Worm (Caenorhabditis elegans) whole organism, L1 larva: ENCODE results near the gene Y73C8C.8.

Experiments used
- aha-1 ChIP-seq: fragments of 150-350 bp; optimal IDR thresholded peaks from 2 replicates; lab custom pipeline; 2014; ENCODE audit warnings: missing biosample characterization, missing genetic modification characterization
- blmp-1 ChIP-seq: fragments of 150-350 bp; optimal IDR thresholded peaks from 2 replicates; lab custom pipeline; 2014; ENCODE audit warnings: missing biosample characterization, missing genetic modification characterization
- ceh-63 ChIP-seq: fragments of 200-800 bp; sonication (Bioruptor generic); optimal IDR thresholded peaks from 2 replicates; lab custom pipeline; 2018; ENCODE audit warnings: mild to moderate bottlenecking, missing genetic modification characterization, missing compliant biosample characterization
- ceh-8 ChIP-seq: fragments of 200-800 bp; sonication (Bioruptor generic); optimal IDR thresholded peaks from 2 replicates; lab custom pipeline; 2018; ENCODE audit warnings: mild to moderate bottlenecking, missing genetic modification characterization, moderate library complexity, missing compliant biosample characterization
- ceh-82 ChIP-seq, 3 experiments: fragments of 150-350 bp in 1 of 3; sonication (generic microtip) in 2 of 3; optimal IDR thresholded peaks; 2 replicates each; lab custom pipeline; 2014 to 2017; ENCODE audit warnings: missing biosample characterization in 3 of 3, missing genetic modification characterization in 3 of 3
- ceh-88 ChIP-seq: fragments of 200-800 bp; sonication (Bioruptor generic); IDR thresholded peaks from 2 replicates; pipeline ENCODE4 v1.3.6; 2022; ENCODE audit warnings: missing genetic modification characterization, missing compliant biosample characterization
- ceh-90 ChIP-seq: sonication (generic microtip); optimal IDR thresholded peaks from 2 replicates; lab custom pipeline; 2016; ENCODE audit warnings: missing genetic modification characterization, missing compliant biosample characterization
- dpl-1 ChIP-seq, 3 experiments: fragments of 150-350 bp in 2 of 3; sonication (generic microtip) in 1 of 3; optimal IDR thresholded peaks; 2 replicates each; lab custom pipeline; 2014 to 2017; ENCODE audit warnings: missing biosample characterization in 3 of 3, missing genetic modification characterization in 3 of 3, missing genetic modification reagents in 3 of 3
- dsc-1 ChIP-seq: sonication (generic microtip); optimal IDR thresholded peaks from 2 replicates; lab custom pipeline; 2016; ENCODE audit warnings: mild to moderate bottlenecking, missing genetic modification characterization, missing compliant biosample characterization
- efl-3 ChIP-seq: fragments of 200-800 bp; sonication (Bioruptor generic); optimal IDR thresholded peaks from 2 replicates; lab custom pipeline; 2018; ENCODE audit warnings: mild to moderate bottlenecking, missing genetic modification characterization, missing compliant biosample characterization
- egl-27 ChIP-seq, 2 experiments: fragments of 150-350 bp in 1 of 2; sonication (generic microtip); optimal IDR thresholded peaks; 3 replicates each; lab custom pipeline; 2017 to 2018; ENCODE audit warnings: missing biosample characterization in 2 of 2, missing genetic modification characterization in 2 of 2, missing genetic modification reagents in 2 of 2
- elt-2 ChIP-seq: sonication (generic microtip); optimal IDR thresholded peaks from 2 replicates; lab custom pipeline; 2016; ENCODE audit warnings: missing genetic modification characterization, mild to moderate bottlenecking, inconsistent platforms, missing compliant biosample characterization, missing genetic modification reagents
- fkh-4 ChIP-seq: sonication (generic microtip); optimal IDR thresholded peaks from 2 replicates; lab custom pipeline; 2016; ENCODE audit warnings: missing compliant biosample characterization, missing genetic modification characterization, borderline replicate concordance
- hlh-17 ChIP-seq: fragments of 200-800 bp; sonication (Bioruptor generic); optimal IDR thresholded peaks from 2 replicates; lab custom pipeline; 2018; ENCODE audit warnings: missing genetic modification characterization, mild to moderate bottlenecking, missing compliant biosample characterization, moderate library complexity, borderline replicate concordance
- lin-14 ChIP-seq: fragments of 200-800 bp; sonication (Bioruptor generic); optimal IDR thresholded peaks from 2 replicates; lab custom pipeline; 2018; ENCODE audit warnings: mild to moderate bottlenecking, missing genetic modification characterization, moderate library complexity, missing compliant biosample characterization
- mab-9 ChIP-seq: fragments of 200-800 bp; sonication (Bioruptor generic); IDR thresholded peaks from 2 replicates; pipeline ENCODE4 v1.3.6; 2022; ENCODE audit warnings: missing genetic modification reagents, missing genetic modification characterization, missing compliant biosample characterization
- mdl-1 ChIP-seq, 2 experiments: fragments of 150-350 bp; optimal IDR thresholded peaks; 2 replicates each; lab custom pipeline; 2014 to 2017; ENCODE audit warnings: missing biosample characterization in 2 of 2, missing genetic modification characterization in 2 of 2, inconsistent platforms in 1 of 2
- nhr-11 ChIP-seq: fragments of 150-350 bp; optimal IDR thresholded peaks from 2 replicates; lab custom pipeline; 2014; ENCODE audit warnings: missing biosample characterization, missing genetic modification characterization
- nhr-19 ChIP-seq: fragments of 200-800 bp; sonication (Bioruptor generic); conservative IDR thresholded peaks from 2 replicates; pipeline ENCODE4 v1.3.6; 2022; ENCODE audit warnings: missing genetic modification characterization, missing compliant biosample characterization
- nhr-20 ChIP-seq: sonication (generic microtip); optimal IDR thresholded peaks from 2 replicates; lab custom pipeline; 2016; ENCODE audit warnings: mild to moderate bottlenecking, missing genetic modification characterization, missing compliant biosample characterization
- nhr-76 ChIP-seq: sonication (generic microtip); optimal IDR thresholded peaks from 2 replicates; lab custom pipeline; 2017; ENCODE audit warnings: missing biosample characterization, missing genetic modification characterization
- nhr-84 ChIP-seq: sonication (generic microtip); optimal IDR thresholded peaks from 2 replicates; lab custom pipeline; 2017; ENCODE audit warnings: missing biosample characterization, missing genetic modification characterization
- pax-3 ChIP-seq: fragments of 200-800 bp; sonication (Bioruptor generic); optimal IDR thresholded peaks from 2 replicates; lab custom pipeline; 2018; ENCODE audit warnings: mild to moderate bottlenecking, missing genetic modification characterization, moderate library complexity, missing compliant biosample characterization
- rnt-1 ChIP-seq: sonication (generic microtip); optimal IDR thresholded peaks from 2 replicates; lab custom pipeline; 2016; ENCODE audit warnings: mild to moderate bottlenecking, missing genetic modification characterization, moderate library complexity, missing compliant biosample characterization
- skn-1 ChIP-seq: fragments of 150-350 bp; optimal IDR thresholded peaks from 2 replicates; lab custom pipeline; 2014; ENCODE audit warnings: missing biosample characterization, missing genetic modification characterization
- snpc-4 ChIP-seq: fragments of 150-350 bp; optimal IDR thresholded peaks from 2 replicates; lab custom pipeline; 2014; ENCODE audit warnings: missing biosample characterization, missing genetic modification characterization
- snu-23 ChIP-seq: sonication (generic microtip); optimal IDR thresholded peaks from 2 replicates; lab custom pipeline; 2016; ENCODE audit warnings: missing genetic modification characterization, missing compliant biosample characterization
- sptf-1 ChIP-seq: fragments of 150-350 bp; optimal IDR thresholded peaks from 2 replicates; lab custom pipeline; 2014; ENCODE audit warnings: missing biosample characterization, missing genetic modification characterization
- swsn-7 ChIP-seq: sonication (generic microtip); optimal IDR thresholded peaks from 2 replicates; lab custom pipeline; 2016; ENCODE audit warnings: missing genetic modification characterization, missing compliant biosample characterization
- tlp-1 ChIP-seq: fragments of 150-350 bp; optimal IDR thresholded peaks from 2 replicates; lab custom pipeline; 2014; ENCODE audit warnings: missing biosample characterization, missing genetic modification characterization
- unc-130 ChIP-seq: fragments of 150-350 bp; optimal IDR thresholded peaks from 2 replicates; lab custom pipeline; 2017; ENCODE audit warnings: missing biosample characterization, missing genetic modification characterization, inconsistent platforms
- unc-98 ChIP-seq: fragments of 200-800 bp; sonication (Bioruptor generic); IDR thresholded peaks from 2 replicates; pipeline ENCODE4 v1.3.6; 2022; ENCODE audit warnings: missing genetic modification characterization, missing compliant biosample characterization
- xbp-1 ChIP-seq: sonication (generic microtip); optimal IDR thresholded peaks from 2 replicates; lab custom pipeline; 2016; ENCODE audit warnings: missing genetic modification characterization, missing compliant biosample characterization

The Y73C8C.8 gene

ce11 chrV:3112198-3112597 is 1.5 kb downstream of the Y73C8C.8 start:
- no peak for TF ChIP-seq pax-3 (tag; lab: Kevin White, UChicago)
- no peak for TF ChIP-seq mdl-1 (tag; optimal IDR thresholded peaks at IDR 0.05; lab: Kevin White, UChicago)
- TF ChIP-seq rnt-1, result no peak
- TF ChIP-seq unc-98 (GFP tag; lab: Robert Waterston, UW), result no peak
- no peak for TF ChIP-seq ceh-82 (tag; optimal IDR thresholded peaks at IDR 0.05; lab: Kevin White, UChicago)
- TF ChIP-seq dpl-1 (GFP tag; optimal IDR thresholded peaks at IDR 0.05; lab: Kevin White, UChicago), result no peak
- TF ChIP-seq blmp-1, result no peak
- no peak for TF ChIP-seq tlp-1 (tag; lab: Kevin White, UChicago)
- no peak for TF ChIP-seq nhr-20 (tag; lab: Kevin White, UChicago)
- TF ChIP-seq unc-130 (tag; lab: Kevin White, UChicago), result no peak
- no peak for TF ChIP-seq ceh-63 (GFP tag; lab: Kevin White, UChicago)
- TF ChIP-seq ceh-88 (GFP tag; lab: Robert Waterston, UW), result no peak

DNA sequence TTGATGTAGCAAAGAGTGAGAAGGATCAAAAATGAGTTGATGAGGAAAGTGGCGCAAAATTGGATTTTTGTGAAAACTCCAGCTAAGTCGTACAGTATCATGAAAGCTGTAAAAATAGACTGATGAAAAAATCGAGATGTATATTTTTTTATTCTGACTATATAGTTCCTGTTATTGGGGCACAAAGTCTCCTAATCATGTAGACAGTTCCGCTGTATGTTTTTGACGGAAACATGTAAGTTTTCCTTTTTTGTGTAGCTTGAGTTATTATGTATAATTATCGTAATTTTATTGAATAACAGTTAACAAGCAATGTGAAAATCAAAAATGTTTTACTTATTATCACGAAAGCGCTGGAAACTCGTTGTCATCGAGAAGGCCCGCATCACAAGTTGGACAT is 6.2 kb downstream of the Y73C8C.8 start, which contains the start of gene str-68:
Gene str-68 (minus strand): TSS at position 101 of the 400 bp plus-strand sequence.
- TF ChIP-seq snu-23 (GFP tag; lab: Kevin White, UChicago) (no peak), ceh-90 (tag; lab: Kevin White, UChicago) (no peak), nhr-84 (tag; lab: Kevin White, UChicago) (no peak), egl-27 (tag; optimal IDR thresholded peaks at IDR 0.05; lab: Kevin White, UChicago) (no peak), nhr-11 (tag; lab: Kevin White, UChicago) (no peak), efl-3 (GFP tag; lab: Kevin White, UChicago) (no peak), ceh-8 (GFP tag; lab: Kevin White, UChicago) (no peak)

DNA sequence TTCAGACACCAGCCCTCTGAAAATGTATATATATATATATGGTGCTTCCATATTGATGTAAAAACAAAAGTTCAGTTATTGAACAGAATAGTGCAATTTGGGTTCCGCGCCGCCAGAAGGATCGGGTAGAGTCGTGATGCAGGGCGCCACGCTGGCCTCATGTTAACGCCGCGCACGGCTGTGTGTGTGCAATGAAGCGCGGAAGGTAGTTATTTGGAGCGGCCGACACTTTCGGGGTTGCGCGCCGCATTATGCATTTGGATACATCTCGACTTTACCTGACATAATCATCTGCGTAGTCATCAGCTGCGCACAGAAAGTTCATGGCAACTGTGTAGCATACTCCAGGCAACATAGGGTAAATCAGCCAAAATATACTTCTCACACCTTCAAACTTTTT is 6.9 kb downstream of the Y73C8C.8 start:
- TF ChIP-seq snpc-4 (tag; lab: Kevin White, UChicago), result peak; percentile 25
- no peak for TF ChIP-seq hlh-17
- no peak for TF ChIP-seq skn-1 (tag; lab: Kevin White, UChicago)

ce11 chrV:3105810-3106209 is 7.8 kb downstream of the Y73C8C.8 start, which contains the start of gene str-69:
Gene str-69, minus strand, starts transcription at chrV:3105910.
- TF ChIP-seq xbp-1 (no peak), swsn-7 (no peak), dsc-1 (tag; lab: Kevin White, UChicago) (no peak), elt-2 (tag; lab: Kevin White, UChicago) (no peak), unc-130 (tag; lab: Kevin White, UChicago) (no peak), nhr-76 (tag; lab: Kevin White, UChicago) (no peak), dpl-1 (GFP tag; optimal IDR thresholded peaks at IDR 0.05; lab: Kevin White, UChicago) (no peak), ceh-63 (GFP tag; lab: Kevin White, UChicago) (no peak), nhr-19 (GFP tag; lab: Robert Waterston, UW) (no peak), aha-1 (tag; lab: Kevin White, UChicago) (no peak), lin-14 (GFP tag; lab: Kevin White, UChicago) (no peak), nhr-84 (tag; lab: Kevin White, UChicago) (no peak), rnt-1 (no peak), snpc-4 (tag; lab: Kevin White, UChicago) (no peak), mab-9 (GFP tag; lab: Robert Waterston, UW) (no peak), fkh-4 (no peak), nhr-11 (tag; lab: Kevin White, UChicago) (no peak)

DNA sequence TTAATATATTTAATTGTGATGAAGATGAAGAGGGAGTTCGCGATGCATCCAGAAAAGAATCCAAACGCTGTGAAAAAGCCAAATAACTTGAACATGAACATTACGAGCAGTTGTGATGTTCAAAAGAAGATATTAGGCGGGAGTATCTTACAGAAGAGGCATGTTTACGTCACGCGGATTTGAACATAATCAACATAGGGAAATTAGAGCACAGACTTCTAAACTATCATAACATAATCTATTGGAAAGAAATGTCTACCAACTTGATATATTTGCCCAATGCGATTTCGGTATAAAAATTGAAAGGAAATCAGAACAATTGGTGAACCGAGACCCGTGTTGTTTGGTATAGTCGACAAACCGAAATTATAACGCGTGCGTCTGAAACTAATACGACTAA is 9.5 kb downstream of the Y73C8C.8 start, which contains the start of gene str-66:
Gene str-66 (minus strand): TSS at position 101 of the 400 bp plus-strand sequence.
- TF ChIP-seq sptf-1 (tag; lab: Kevin White, UChicago), result no peak
